Worm (Caenorhabditis elegans) whole organism, L1 larva: Measurements from ENCODE around the gene fipr-4.

Source experiments
- C04F5.9 ChIP-seq: sonication (generic microtip); optimal IDR thresholded peaks from 2 replicates; lab custom pipeline; 2016; ENCODE audit warnings: missing genetic modification characterization, missing compliant biosample characterization
- C34B4.2 ChIP-seq: sonication (generic microtip); optimal IDR thresholded peaks from 2 replicates; lab custom pipeline; 2017; ENCODE audit warnings: mild to moderate bottlenecking, missing genetic modification characterization, missing compliant biosample characterization
- Y116A8C.19 ChIP-seq: sonication (generic microtip); optimal IDR thresholded peaks from 2 replicates; lab custom pipeline; 2016; ENCODE audit warnings: missing compliant biosample characterization, missing genetic modification characterization, borderline replicate concordance
- aha-1 ChIP-seq: fragments of 150-350 bp; optimal IDR thresholded peaks from 2 replicates; lab custom pipeline; 2014; ENCODE audit warnings: missing biosample characterization, missing genetic modification characterization
- aly-2 ChIP-seq: fragments of 150-350 bp; optimal IDR thresholded peaks from 2 replicates; lab custom pipeline; 2014; ENCODE audit warnings: missing biosample characterization, missing genetic modification characterization
- ceh-63 ChIP-seq: fragments of 200-800 bp; sonication (Bioruptor generic); optimal IDR thresholded peaks from 2 replicates; lab custom pipeline; 2018; ENCODE audit warnings: mild to moderate bottlenecking, missing genetic modification characterization, missing compliant biosample characterization
- ceh-88 ChIP-seq: fragments of 200-800 bp; sonication (Bioruptor generic); IDR thresholded peaks from 2 replicates; pipeline ENCODE4 v1.3.6; 2022; ENCODE audit warnings: missing genetic modification characterization, missing compliant biosample characterization
- ceh-90 ChIP-seq: sonication (generic microtip); optimal IDR thresholded peaks from 2 replicates; lab custom pipeline; 2016; ENCODE audit warnings: missing genetic modification characterization, missing compliant biosample characterization
- ces-1 ChIP-seq: fragments of 150-350 bp; optimal IDR thresholded peaks from 2 replicates; lab custom pipeline; 2014; ENCODE audit warnings: missing biosample characterization, missing genetic modification reagents, missing genetic modification characterization
- dpl-1 ChIP-seq, 3 experiments: fragments of 150-350 bp in 2 of 3; sonication (generic microtip) in 1 of 3; optimal IDR thresholded peaks; 2 replicates each; lab custom pipeline; 2014 to 2017; ENCODE audit warnings: missing biosample characterization in 3 of 3, missing genetic modification characterization in 3 of 3, missing genetic modification reagents in 3 of 3
- dsc-1 ChIP-seq: sonication (generic microtip); optimal IDR thresholded peaks from 2 replicates; lab custom pipeline; 2016; ENCODE audit warnings: mild to moderate bottlenecking, missing genetic modification characterization, missing compliant biosample characterization
- efl-1 ChIP-seq, 4 experiments: fragments of 150-350 bp; optimal IDR thresholded peaks in 3 of 4; peaks in 1 of 4; 1 replicate in 1 of 4; 2 replicates in 3 of 4; lab custom pipeline; 2014; ENCODE audit warnings: missing biosample characterization in 2 of 4, missing genetic modification characterization in 2 of 4, missing genetic modification reagents in 2 of 4
- egl-13 ChIP-seq: sonication (generic microtip); optimal IDR thresholded peaks from 2 replicates; lab custom pipeline; 2016; ENCODE audit warnings: missing genotype, missing genetic modification reagents, missing genetic modification characterization, missing compliant biosample characterization
- egl-27 ChIP-seq, 2 experiments: fragments of 150-350 bp in 1 of 2; sonication (generic microtip); optimal IDR thresholded peaks; 3 replicates each; lab custom pipeline; 2017 to 2018; ENCODE audit warnings: missing biosample characterization in 2 of 2, missing genetic modification characterization in 2 of 2, missing genetic modification reagents in 2 of 2
- elt-2 ChIP-seq: sonication (generic microtip); optimal IDR thresholded peaks from 2 replicates; lab custom pipeline; 2016; ENCODE audit warnings: missing genetic modification characterization, mild to moderate bottlenecking, inconsistent platforms, missing compliant biosample characterization, missing genetic modification reagents
- hlh-4 ChIP-seq: sonication (generic microtip); optimal IDR thresholded peaks from 2 replicates; lab custom pipeline; 2016; ENCODE audit warnings: mild to moderate bottlenecking, missing genetic modification characterization, missing compliant biosample characterization
- lin-13 ChIP-seq: fragments of 150-350 bp; optimal IDR thresholded peaks from 2 replicates; lab custom pipeline; 2014; ENCODE audit warnings: missing biosample characterization, missing genetic modification reagents, missing genetic modification characterization
- lin-15B ChIP-seq: fragments of 150-350 bp; sonication (generic microtip); optimal IDR thresholded peaks from 3 replicates; lab custom pipeline; 2014; ENCODE audit warnings: missing biosample characterization, missing genetic modification characterization
- lin-35 ChIP-seq, 2 experiments: fragments of 150-350 bp; optimal IDR thresholded peaks; 2 replicates each; lab custom pipeline; 2014; ENCODE audit warnings: missing biosample characterization in 2 of 2, missing genetic modification characterization in 2 of 2, missing genetic modification reagents in 2 of 2
- lsy-2 ChIP-seq, 2 experiments: fragments of 150-350 bp; optimal IDR thresholded peaks; 2 replicates each; lab custom pipeline; 2014; ENCODE audit warnings: missing biosample characterization in 2 of 2, missing genetic modification characterization in 2 of 2
- mab-9 ChIP-seq: fragments of 200-800 bp; sonication (Bioruptor generic); IDR thresholded peaks from 2 replicates; pipeline ENCODE4 v1.3.6; 2022; ENCODE audit warnings: missing genetic modification reagents, missing genetic modification characterization, missing compliant biosample characterization
- nhr-12 ChIP-seq: sonication (generic microtip); optimal IDR thresholded peaks from 2 replicates; lab custom pipeline; 2017; ENCODE audit warnings: missing biosample characterization, missing genetic modification characterization
- nhr-28 ChIP-seq: fragments of 150-350 bp; optimal IDR thresholded peaks from 2 replicates; lab custom pipeline; 2014; ENCODE audit warnings: missing biosample characterization, missing genetic modification characterization
- nhr-47 ChIP-seq: sonication (generic microtip); optimal IDR thresholded peaks from 2 replicates; lab custom pipeline; 2016; ENCODE audit warnings: mild to moderate bottlenecking, missing genetic modification characterization, moderate library complexity, missing compliant biosample characterization
- nhr-85 ChIP-seq: sonication (generic microtip); peaks from one replicate; lab custom pipeline; 2016; ENCODE audit warnings: missing genetic modification characterization, inconsistent platforms, missing compliant biosample characterization
- pag-3 ChIP-seq: sonication (generic microtip); optimal IDR thresholded peaks from 2 replicates; lab custom pipeline; 2017; ENCODE audit warnings: missing genetic modification characterization, mild to moderate bottlenecking, missing compliant biosample characterization, antibody characterized with exemption, borderline replicate concordance; ENCODE audit not compliant: insufficient read depth
- skn-1 ChIP-seq: fragments of 150-350 bp; optimal IDR thresholded peaks from 2 replicates; lab custom pipeline; 2014; ENCODE audit warnings: missing biosample characterization, missing genetic modification characterization
- snpc-4 ChIP-seq: fragments of 150-350 bp; optimal IDR thresholded peaks from 2 replicates; lab custom pipeline; 2014; ENCODE audit warnings: missing biosample characterization, missing genetic modification characterization
- snu-23 ChIP-seq: sonication (generic microtip); optimal IDR thresholded peaks from 2 replicates; lab custom pipeline; 2016; ENCODE audit warnings: missing genetic modification characterization, missing compliant biosample characterization
- sox-4 ChIP-seq: sonication (generic microtip); optimal IDR thresholded peaks from 2 replicates; lab custom pipeline; 2016; ENCODE audit warnings: missing genetic modification characterization, missing compliant biosample characterization
- swsn-7 ChIP-seq: sonication (generic microtip); optimal IDR thresholded peaks from 2 replicates; lab custom pipeline; 2016; ENCODE audit warnings: missing genetic modification characterization, missing compliant biosample characterization
- tlp-1 ChIP-seq: fragments of 150-350 bp; optimal IDR thresholded peaks from 2 replicates; lab custom pipeline; 2014; ENCODE audit warnings: missing biosample characterization, missing genetic modification characterization
- unc-130 ChIP-seq: fragments of 150-350 bp; optimal IDR thresholded peaks from 2 replicates; lab custom pipeline; 2017; ENCODE audit warnings: missing biosample characterization, missing genetic modification characterization, inconsistent platforms
- unc-30 ChIP-seq: sonication (generic microtip); optimal IDR thresholded peaks from 2 replicates; lab custom pipeline; 2017; ENCODE audit warnings: missing biosample characterization, missing genetic modification characterization
- unc-62 ChIP-seq: fragments of 150-350 bp; optimal IDR thresholded peaks from 2 replicates; lab custom pipeline; 2014; ENCODE audit warnings: missing biosample characterization, missing genetic modification reagents, missing genetic modification characterization
- vab-15 ChIP-seq: sonication (generic microtip); optimal IDR thresholded peaks from 2 replicates; lab custom pipeline; 2017; ENCODE audit warnings: missing genotype, mild to moderate bottlenecking, missing genetic modification characterization, missing compliant biosample characterization
- ztf-4 ChIP-seq: fragments of 150-350 bp; optimal IDR thresholded peaks from 2 replicates; lab custom pipeline; 2014; ENCODE audit warnings: missing biosample characterization, missing genetic modification characterization

Gene fipr-4

DNA sequence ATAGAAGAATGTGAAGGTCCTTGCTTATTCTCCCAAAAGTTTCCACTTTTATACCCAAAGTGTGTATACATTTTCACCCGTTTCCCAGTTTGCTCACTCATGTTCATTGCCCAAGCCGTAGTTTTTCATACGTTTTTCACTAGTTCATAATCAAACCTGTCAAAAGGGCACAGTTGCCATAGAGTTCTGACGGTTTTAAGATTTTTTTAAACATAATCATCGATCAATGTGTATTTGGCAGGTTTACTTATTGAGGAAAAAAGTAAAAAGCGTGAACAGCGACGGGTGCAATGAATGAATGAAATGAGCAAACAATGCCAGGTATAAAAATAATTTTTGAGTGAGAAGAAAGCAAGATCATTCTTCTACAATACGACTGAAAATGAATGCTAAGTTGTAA, 6.9 kb downstream of the fipr-4 start, which contains the start of the genes fipr-5 and fipr-9:
fipr-5 (minus strand) TSS at position 101 of the 400 bp plus-strand sequence.
fipr-9 (plus strand) TSS at position 346 of the 400 bp plus-strand sequence.
- TF ChIP-seq sox-4 (tag; lab: Kevin White, UChicago) (no peak), swsn-7 (no peak), tlp-1 (tag; lab: Kevin White, UChicago) (no peak), unc-30 (tag; lab: Kevin White, UChicago) (no peak), skn-1 (tag; lab: Kevin White, UChicago) (no peak), dsc-1 (tag; lab: Kevin White, UChicago) (no peak)
- TF ChIP-seq, all 84 proteins: peak for 0

DNA sequence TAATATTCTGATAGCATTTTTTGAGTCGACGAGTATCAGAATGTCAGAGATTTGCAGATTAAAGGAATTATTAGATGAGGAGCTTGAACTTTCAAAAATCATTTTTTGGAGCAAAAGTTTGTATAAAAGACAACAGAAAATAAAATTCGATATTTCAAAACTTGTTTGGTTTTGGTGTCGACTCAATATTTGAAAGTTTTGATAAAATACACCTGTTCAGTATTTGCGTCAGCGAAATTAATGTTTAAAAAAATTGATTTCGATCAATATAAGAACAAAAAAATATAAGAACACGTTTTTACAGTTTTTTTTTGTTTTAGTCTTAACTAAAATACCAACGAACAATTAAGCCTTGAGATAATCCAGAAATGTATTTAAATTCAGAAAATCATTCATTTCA, 7.7 kb downstream of the fipr-4 start, which contains the start of gene C12D8.13:
C12D8.13 (minus strand) TSS at position 101 of the 400 bp plus-strand sequence.
- no peak for TF ChIP-seq hlh-4
- TF ChIP-seq elt-2 (tag; lab: Kevin White, UChicago): no peak
- no peak for TF ChIP-seq dpl-1 (GFP tag; optimal IDR thresholded peaks at IDR 0.05; lab: Kevin White, UChicago)
- no peak for TF ChIP-seq lin-15B (tag; lab: Kevin White, UChicago)
- TF ChIP-seq aha-1 (tag; lab: Kevin White, UChicago): no peak
- no peak for TF ChIP-seq ceh-88
- no peak for TF ChIP-seq snpc-4
- no peak for TF ChIP-seq mab-9
- TF ChIP-seq ces-1 (GFP tag; lab: Kevin White, UChicago): no peak
- no peak for TF ChIP-seq ceh-63 (GFP tag; lab: Kevin White, UChicago)
- no peak for TF ChIP-seq pag-3 (tag; lab: Kevin White, UChicago)
- no peak for TF ChIP-seq C04F5.9 (tag; lab: Kevin White, UChicago)
- TF ChIP-seq vab-15 (tag; lab: Kevin White, UChicago): no peak
- TF ChIP-seq nhr-12 (tag; lab: Kevin White, UChicago): no peak
- no peak for TF ChIP-seq lin-13
- TF ChIP-seq, all 84 proteins: peak for 0

DNA sequence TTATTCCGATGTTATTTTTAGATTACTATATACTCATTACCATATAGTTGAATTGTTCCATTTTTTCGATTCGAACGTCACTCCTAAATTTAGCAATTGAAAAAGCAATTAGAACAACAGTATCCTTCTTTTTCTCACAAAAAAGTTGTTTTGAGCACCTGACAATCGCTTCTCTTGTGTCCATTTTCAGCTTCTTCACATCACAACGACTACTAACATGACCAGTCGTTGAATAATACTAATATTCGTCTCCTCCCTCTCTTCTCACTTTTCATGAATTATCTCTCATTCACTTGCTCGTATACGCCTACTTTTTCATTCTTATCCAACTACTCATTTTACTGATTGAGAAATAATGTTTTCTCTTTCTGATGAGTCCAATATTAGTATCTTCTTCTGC, 11.5 kb downstream of the fipr-4 start, which contains the start of gene ZK856.14:
ZK856.14 (plus strand) TSS at position 301 of the 400 bp plus-strand sequence.
- TF ChIP-seq snu-23 (no peak), mab-9 (no peak), nhr-47 (no peak), dsc-1 (tag; lab: Kevin White, UChicago) (no peak), hlh-4 (no peak), efl-1 (optimal IDR thresholded peaks at IDR 0.05; lab: Kevin White, UChicago) (no peak), efl-1 (GFP tag; optimal IDR thresholded peaks at IDR 0.05 in 1 of 2; lab: Kevin White, UChicago) (no peak), ceh-90 (tag; lab: Kevin White, UChicago) (no peak), nhr-28 (tag; lab: Kevin White, UChicago) (no peak), egl-27 (tag; optimal IDR thresholded peaks at IDR 0.05; lab: Kevin White, UChicago) (no peak), ztf-4 (tag; lab: Kevin White, UChicago) (no peak), nhr-85 (tag; lab: Kevin White, UChicago) (no peak), unc-130 (no peak), lin-35 (GFP tag; optimal IDR thresholded peaks at IDR 0.05; lab: Kevin White, UChicago) (no peak), unc-62 (GFP tag; lab: Kevin White, UChicago) (no peak), aly-2 (tag; lab: Kevin White, UChicago) (no peak)

- TF ChIP-seq lin-15B (tag; lab: Kevin White, UChicago): no peak
- no peak for TF ChIP-seq swsn-7
- TF ChIP-seq Y116A8C.19 (tag; lab: Kevin White, UChicago): no peak
- TF ChIP-seq dsc-1 (tag; lab: Kevin White, UChicago): no peak
- no peak for TF ChIP-seq C34B4.2 (tag; lab: Kevin White, UChicago)
- TF ChIP-seq mab-9: no peak
- TF ChIP-seq lsy-2 (tag; optimal IDR thresholded peaks at IDR 0.05; lab: Kevin White, UChicago): no peak
- TF ChIP-seq pag-3 (tag; lab: Kevin White, UChicago): no peak
- no peak for TF ChIP-seq egl-13 (tag; lab: Kevin White, UChicago)
Observed at ce11 chrV:10212627-10213026, 15.6 kb downstream of the fipr-4 start, which contains the start of gene hpo-40. Gene hpo-40, plus strand, starts transcription at chrV:10212927.
